Fruit fly (Drosophila melanogaster): Measurements from ENCODE around the gene CG43349.

The CG43349 gene

dm6 chr2L:1230691-1231090 lies 30.7 kb downstream of the CG43349 start (continued):
- TF ChIP-seq ci (GFP tag; IDR thresholded peaks at IDR 0.05) (0 out of 3 replicates have a peak, but pooled peaks have one; percentile 55), CG10543 (GFP tag; optimal IDR thresholded peaks at IDR 0.05) (no peak), gt (GFP tag; IDR thresholded peaks at IDR 0.05) (no peak), CG12391 (tag; optimal IDR thresholded peaks at IDR 0.05) (peak; percentile 12), Oaz (GFP tag; IDR thresholded peaks at IDR 0.05) (no peak), H2.0 (GFP tag; IDR thresholded peaks at IDR 0.05) (no peak), tin (GFP tag; optimal IDR thresholded peaks at IDR 0.05) (peak; percentile 8), CG14965 (GFP tag; optimal IDR thresholded peaks at IDR 0.05; ENCODE audit: borderline replicate concordance) (no peak), CG8478 (optimal IDR thresholded peaks at IDR 0.05) (no peak), CG8290 (GFP tag; optimal IDR thresholded peaks at IDR 0.05) (no peak), CG8290 (tag; optimal IDR thresholded peaks at IDR 0.05) (peak in 1 of 2 experiments; percentile 47), CG10209 (GFP tag; optimal IDR thresholded peaks at IDR 0.05) (peak; percentile 1), Antp (GFP tag; optimal IDR thresholded peaks at IDR 0.05) (no peak), CG15601 (tag; optimal IDR thresholded peaks at IDR 0.05) (no peak), sens (GFP tag) (peak; percentile 75), CG1832 (GFP tag; optimal IDR thresholded peaks at IDR 0.05) (no peak), CG31441 (GFP tag; IDR thresholded peaks at IDR 0.05) (peak; percentile 37; the same call in 1 of the 2 replicates), Ravus (GFP tag; IDR thresholded peaks at IDR 0.05) (no peak), ewg (GFP tag; optimal IDR thresholded peaks at IDR 0.05) (no peak), usp (GFP tag; optimal IDR thresholded peaks at IDR 0.05) (no peak), CG6813 (GFP tag; optimal IDR thresholded peaks at IDR 0.05) (peak; percentile 13), fru (optimal IDR thresholded peaks at IDR 0.05) (no peak), YL-1 (GFP tag; optimal IDR thresholded peaks at IDR 0.05) (no peak), CG8765 (GFP tag; IDR thresholded peaks at IDR 0.05) (no peak), ro (GFP tag; IDR thresholded peaks at IDR 0.05) (no peak), Chrac-16 (GFP tag; optimal IDR thresholded peaks at IDR 0.05) (no peak), Med (GFP tag) (peak; percentile 90), CG4820 (GFP tag; optimal IDR thresholded peaks at IDR 0.05) (no peak), Hey (tag; optimal IDR thresholded peaks at IDR 0.05) (no peak)

dm6 chr2L:1239736-1240135 lies 39.7 kb downstream of the CG43349 start, which contains the start of gene CG5397:
TSS of gene CG5397 (plus strand) at chr2L:1240036.
- TF ChIP-seq CG33557 (GFP tag; optimal IDR thresholded peaks at IDR 0.05) (no peak), dan (GFP tag; IDR thresholded peaks at IDR 0.05) (0 out of 2 replicates have a peak, but pooled peaks have one; percentile 7)

Measured in whole organism, embryonic.